Worm (Caenorhabditis elegans) whole organism, L1 larva: ENCODE measurements around the gene gck-4.

ENCODE experiments used
- C34B4.2 ChIP-seq: sonication (generic microtip); optimal IDR thresholded peaks from 2 replicates; lab custom pipeline; 2017; ENCODE audit warnings: mild to moderate bottlenecking, missing genetic modification characterization, missing compliant biosample characterization
- aly-2 ChIP-seq: fragments of 150-350 bp; optimal IDR thresholded peaks from 2 replicates; lab custom pipeline; 2014; ENCODE audit warnings: missing biosample characterization, missing genetic modification characterization
- ama-1 ChIP-seq: fragments of 150-350 bp; optimal IDR thresholded peaks from 2 replicates; lab custom pipeline; 2014
- ceh-8 ChIP-seq: fragments of 200-800 bp; sonication (Bioruptor generic); optimal IDR thresholded peaks from 2 replicates; lab custom pipeline; 2018; ENCODE audit warnings: mild to moderate bottlenecking, missing genetic modification characterization, moderate library complexity, missing compliant biosample characterization
- ceh-88 ChIP-seq: fragments of 200-800 bp; sonication (Bioruptor generic); IDR thresholded peaks from 2 replicates; pipeline ENCODE4 v1.3.6; 2022; ENCODE audit warnings: missing genetic modification characterization, missing compliant biosample characterization
- dsc-1 ChIP-seq: sonication (generic microtip); optimal IDR thresholded peaks from 2 replicates; lab custom pipeline; 2016; ENCODE audit warnings: mild to moderate bottlenecking, missing genetic modification characterization, missing compliant biosample characterization
- efl-1 ChIP-seq, 4 experiments: fragments of 150-350 bp; optimal IDR thresholded peaks in 3 of 4; peaks in 1 of 4; 1 replicate in 1 of 4; 2 replicates in 3 of 4; lab custom pipeline; 2014; ENCODE audit warnings: missing biosample characterization in 2 of 4, missing genetic modification characterization in 2 of 4, missing genetic modification reagents in 2 of 4
- efl-3 ChIP-seq: fragments of 200-800 bp; sonication (Bioruptor generic); optimal IDR thresholded peaks from 2 replicates; lab custom pipeline; 2018; ENCODE audit warnings: mild to moderate bottlenecking, missing genetic modification characterization, missing compliant biosample characterization
- egl-13 ChIP-seq: sonication (generic microtip); optimal IDR thresholded peaks from 2 replicates; lab custom pipeline; 2016; ENCODE audit warnings: missing genotype, missing genetic modification reagents, missing genetic modification characterization, missing compliant biosample characterization
- egl-27 ChIP-seq, 2 experiments: fragments of 150-350 bp in 1 of 2; sonication (generic microtip); optimal IDR thresholded peaks; 3 replicates each; lab custom pipeline; 2017 to 2018; ENCODE audit warnings: missing biosample characterization in 2 of 2, missing genetic modification characterization in 2 of 2, missing genetic modification reagents in 2 of 2
- elt-2 ChIP-seq: sonication (generic microtip); optimal IDR thresholded peaks from 2 replicates; lab custom pipeline; 2016; ENCODE audit warnings: missing genetic modification characterization, mild to moderate bottlenecking, inconsistent platforms, missing compliant biosample characterization, missing genetic modification reagents
- elt-3 ChIP-seq, 6 experiments: fragments of 150-350 bp in 1 of 6; sonication (generic microtip); optimal IDR thresholded peaks; 2 replicates each; lab custom pipeline; 2017 to 2018; ENCODE audit warnings: missing biosample characterization in 6 of 6, missing genetic modification characterization in 6 of 6, inconsistent platforms in 1 of 6
- fkh-4 ChIP-seq: sonication (generic microtip); optimal IDR thresholded peaks from 2 replicates; lab custom pipeline; 2016; ENCODE audit warnings: missing compliant biosample characterization, missing genetic modification characterization, borderline replicate concordance
- hlh-4 ChIP-seq: sonication (generic microtip); optimal IDR thresholded peaks from 2 replicates; lab custom pipeline; 2016; ENCODE audit warnings: mild to moderate bottlenecking, missing genetic modification characterization, missing compliant biosample characterization
- irx-1 ChIP-seq: sonication (generic microtip); optimal IDR thresholded peaks from 2 replicates; lab custom pipeline; 2016; ENCODE audit warnings: missing genetic modification characterization, missing compliant biosample characterization
- lin-35 ChIP-seq, 2 experiments: fragments of 150-350 bp; optimal IDR thresholded peaks; 2 replicates each; lab custom pipeline; 2014; ENCODE audit warnings: missing biosample characterization in 2 of 2, missing genetic modification characterization in 2 of 2, missing genetic modification reagents in 2 of 2
- lir-3 ChIP-seq: sonication (generic microtip); optimal IDR thresholded peaks from 2 replicates; lab custom pipeline; 2016; ENCODE audit warnings: mild to moderate bottlenecking, missing genetic modification characterization, moderate library complexity, missing compliant biosample characterization; ENCODE audit not compliant: poor library complexity
- mdl-1 ChIP-seq, 2 experiments: fragments of 150-350 bp; optimal IDR thresholded peaks; 2 replicates each; lab custom pipeline; 2014 to 2017; ENCODE audit warnings: missing biosample characterization in 2 of 2, missing genetic modification characterization in 2 of 2, inconsistent platforms in 1 of 2
- mef-2 ChIP-seq: fragments of 150-350 bp; optimal IDR thresholded peaks from 2 replicates; lab custom pipeline; 2014; ENCODE audit warnings: missing biosample characterization, missing genetic modification characterization
- mep-1 ChIP-seq: fragments of 150-350 bp; optimal IDR thresholded peaks from 2 replicates; lab custom pipeline; 2014; ENCODE audit warnings: missing biosample characterization, missing genetic modification characterization
- nhr-11 ChIP-seq: fragments of 150-350 bp; optimal IDR thresholded peaks from 2 replicates; lab custom pipeline; 2014; ENCODE audit warnings: missing biosample characterization, missing genetic modification characterization
- nhr-19 ChIP-seq: fragments of 200-800 bp; sonication (Bioruptor generic); conservative IDR thresholded peaks from 2 replicates; pipeline ENCODE4 v1.3.6; 2022; ENCODE audit warnings: missing genetic modification characterization, missing compliant biosample characterization
- nhr-20 ChIP-seq: sonication (generic microtip); optimal IDR thresholded peaks from 2 replicates; lab custom pipeline; 2016; ENCODE audit warnings: mild to moderate bottlenecking, missing genetic modification characterization, missing compliant biosample characterization
- nhr-47 ChIP-seq: sonication (generic microtip); optimal IDR thresholded peaks from 2 replicates; lab custom pipeline; 2016; ENCODE audit warnings: mild to moderate bottlenecking, missing genetic modification characterization, moderate library complexity, missing compliant biosample characterization
- nhr-71 ChIP-seq: sonication (generic microtip); optimal IDR thresholded peaks from 2 replicates; lab custom pipeline; 2016; ENCODE audit warnings: mild to moderate bottlenecking, missing genetic modification characterization, moderate library complexity, missing compliant biosample characterization
- nhr-76 ChIP-seq: sonication (generic microtip); optimal IDR thresholded peaks from 2 replicates; lab custom pipeline; 2017; ENCODE audit warnings: missing biosample characterization, missing genetic modification characterization
- nhr-84 ChIP-seq: sonication (generic microtip); optimal IDR thresholded peaks from 2 replicates; lab custom pipeline; 2017; ENCODE audit warnings: missing biosample characterization, missing genetic modification characterization
- nhr-85 ChIP-seq: sonication (generic microtip); peaks from one replicate; lab custom pipeline; 2016; ENCODE audit warnings: missing genetic modification characterization, inconsistent platforms, missing compliant biosample characterization
- nhr-90 ChIP-seq: sonication (generic microtip); optimal IDR thresholded peaks from 2 replicates; lab custom pipeline; 2016; ENCODE audit warnings: mild to moderate bottlenecking, missing genetic modification characterization, missing compliant biosample characterization; ENCODE audit not compliant: poor library complexity
- pag-3 ChIP-seq: sonication (generic microtip); optimal IDR thresholded peaks from 2 replicates; lab custom pipeline; 2017; ENCODE audit warnings: missing genetic modification characterization, mild to moderate bottlenecking, missing compliant biosample characterization, antibody characterized with exemption, borderline replicate concordance; ENCODE audit not compliant: insufficient read depth
- pqm-1 ChIP-seq: sonication (generic microtip); optimal IDR thresholded peaks from 3 replicates; lab custom pipeline; 2017; ENCODE audit warnings: missing biosample characterization, missing genetic modification characterization
- rnt-1 ChIP-seq: sonication (generic microtip); optimal IDR thresholded peaks from 2 replicates; lab custom pipeline; 2016; ENCODE audit warnings: mild to moderate bottlenecking, missing genetic modification characterization, moderate library complexity, missing compliant biosample characterization
- skn-1 ChIP-seq: fragments of 150-350 bp; optimal IDR thresholded peaks from 2 replicates; lab custom pipeline; 2014; ENCODE audit warnings: missing biosample characterization, missing genetic modification characterization
- snu-23 ChIP-seq: sonication (generic microtip); optimal IDR thresholded peaks from 2 replicates; lab custom pipeline; 2016; ENCODE audit warnings: missing genetic modification characterization, missing compliant biosample characterization
- sup-37 ChIP-seq: fragments of 200-800 bp; sonication (Bioruptor generic); optimal IDR thresholded peaks from 2 replicates; lab custom pipeline; 2018; ENCODE audit warnings: mild to moderate bottlenecking, missing genetic modification characterization, missing compliant biosample characterization
- swsn-7 ChIP-seq: sonication (generic microtip); optimal IDR thresholded peaks from 2 replicates; lab custom pipeline; 2016; ENCODE audit warnings: missing genetic modification characterization, missing compliant biosample characterization
- unc-130 ChIP-seq: fragments of 150-350 bp; optimal IDR thresholded peaks from 2 replicates; lab custom pipeline; 2017; ENCODE audit warnings: missing biosample characterization, missing genetic modification characterization, inconsistent platforms
- unc-30 ChIP-seq: sonication (generic microtip); optimal IDR thresholded peaks from 2 replicates; lab custom pipeline; 2017; ENCODE audit warnings: missing biosample characterization, missing genetic modification characterization
- unc-86 ChIP-seq: sonication (generic microtip); optimal IDR thresholded peaks from 2 replicates; lab custom pipeline; 2016; ENCODE audit warnings: missing genetic modification characterization, missing compliant biosample characterization
- unc-98 ChIP-seq: fragments of 200-800 bp; sonication (Bioruptor generic); IDR thresholded peaks from 2 replicates; pipeline ENCODE4 v1.3.6; 2022; ENCODE audit warnings: missing genetic modification characterization, missing compliant biosample characterization
- zip-4 ChIP-seq: fragments of 200-800 bp; sonication (Bioruptor generic); optimal IDR thresholded peaks from 2 replicates; lab custom pipeline; 2018; ENCODE audit warnings: mild to moderate bottlenecking, missing genetic modification characterization, moderate library complexity, missing compliant biosample characterization
- ztf-11 ChIP-seq, 2 experiments: sonication (generic microtip); optimal IDR thresholded peaks; 2 replicates each; lab custom pipeline; 2016 to 2017; ENCODE audit warnings: missing genetic modification characterization in 2 of 2, missing biosample characterization in 1 of 2, missing compliant biosample characterization in 1 of 2

Gene gck-4

DNA sequence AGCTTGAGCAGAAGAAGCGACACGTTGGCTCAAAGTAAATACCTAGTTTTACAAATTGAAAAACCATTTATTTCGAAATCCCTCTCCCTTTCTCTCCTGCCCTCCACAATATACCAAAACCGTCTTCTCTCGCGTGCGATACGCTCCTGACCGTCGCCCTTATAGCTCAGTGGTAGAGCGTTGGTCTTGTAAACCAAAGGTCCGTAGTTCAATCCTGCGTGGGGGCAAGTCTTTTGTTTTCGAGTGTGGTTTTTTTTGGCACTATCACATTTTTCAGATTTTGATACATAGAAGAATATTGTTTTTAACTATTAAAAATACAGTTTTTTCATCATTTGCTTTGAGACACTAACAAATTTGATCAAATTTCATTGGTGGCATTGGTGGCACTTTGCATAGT is 23.4 kb upstream of the gck-4 start:
- TF ChIP-seq mef-2 (no peak), nhr-90 (tag; lab: Kevin White, UChicago) (peak; percentile 23), lin-35 (GFP tag; optimal IDR thresholded peaks at IDR 0.05; lab: Kevin White, UChicago) (peak in 1 of 2 experiments; percentile 23), snu-23 (peak; percentile 43), nhr-11 (tag; lab: Kevin White, UChicago) (no peak), nhr-20 (tag; lab: Kevin White, UChicago) (peak; percentile 28), ztf-11 (tag; optimal IDR thresholded peaks at IDR 0.05; lab: Kevin White, UChicago) (no peak), sup-37 (no peak), mep-1 (tag; lab: Kevin White, UChicago) (peak; percentile 16), pag-3 (no peak), elt-3 (tag; optimal IDR thresholded peaks at IDR 0.05; lab: Kevin White, UChicago) (peak in 1 of 6 experiments; percentile 12), nhr-47 (tag; lab: Kevin White, UChicago) (peak; percentile 18), C34B4.2 (tag; lab: Kevin White, UChicago) (no peak), egl-27 (tag; optimal IDR thresholded peaks at IDR 0.05; lab: Kevin White, UChicago) (no peak)

DNA sequence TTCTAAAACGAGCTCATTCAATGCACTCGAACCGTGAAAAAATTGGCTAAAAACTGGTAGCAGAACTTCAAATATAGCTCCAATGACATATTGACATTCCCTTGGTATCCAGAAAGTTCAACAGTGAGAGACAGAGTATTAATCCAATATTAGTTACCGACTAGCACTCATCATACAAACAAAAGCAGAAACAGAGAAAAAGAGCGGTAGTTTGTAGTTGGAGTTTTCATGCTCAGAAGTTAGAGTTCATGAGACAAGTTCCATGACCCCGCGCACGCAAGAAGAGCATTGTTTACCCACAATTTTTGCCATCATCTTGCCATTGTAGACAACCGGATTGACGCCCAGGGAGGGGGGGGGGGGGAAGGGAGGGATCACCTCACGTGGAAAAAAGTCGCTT is 22.7 kb upstream of the gck-4 start:
- TF ChIP-seq pqm-1 (tag; lab: Kevin White, UChicago) (no peak), unc-130 (tag; lab: Kevin White, UChicago) (no peak), nhr-85 (tag; lab: Kevin White, UChicago) (peak; percentile 4)

DNA sequence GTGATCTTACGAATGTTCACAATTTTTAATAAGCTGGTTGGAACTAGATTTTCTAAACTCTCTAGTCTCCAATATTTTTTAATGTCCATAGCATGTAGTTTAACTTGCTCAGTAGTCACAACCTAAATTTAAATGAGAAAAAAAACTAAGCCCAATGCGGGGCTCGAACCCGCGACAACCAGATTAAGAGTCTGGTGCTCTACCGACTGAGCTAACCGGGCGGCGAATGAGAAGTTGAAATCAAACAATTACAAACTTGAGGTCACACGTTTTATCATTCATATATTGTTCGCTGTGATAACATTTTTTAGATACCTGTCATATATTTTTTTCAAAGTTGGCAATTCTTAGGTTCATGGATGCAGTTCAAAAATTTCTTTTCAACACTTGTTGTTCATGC is 21.2 kb upstream of the gck-4 start:
- TF ChIP-seq zip-4 (GFP tag; lab: Kevin White, UChicago), result no peak
- TF ChIP-seq mdl-1 (tag; optimal IDR thresholded peaks at IDR 0.05; lab: Kevin White, UChicago), result no peak
- TF ChIP-seq ama-1 (lab: Kevin White, UChicago), result no peak
- TF ChIP-seq dsc-1 (tag; lab: Kevin White, UChicago), result peak; percentile 22
- TF ChIP-seq nhr-20 (tag; lab: Kevin White, UChicago), result peak; percentile 11
- TF ChIP-seq skn-1 (tag; lab: Kevin White, UChicago), result no peak
- TF ChIP-seq efl-1 (optimal IDR thresholded peaks at IDR 0.05; lab: Kevin White, UChicago), result no peak
- TF ChIP-seq efl-1 (GFP tag; optimal IDR thresholded peaks at IDR 0.05 in 1 of 2; lab: Kevin White, UChicago), result peak in 1 of 2 experiments; percentile 71
- TF ChIP-seq snu-23, result peak; percentile 21
- no peak for TF ChIP-seq unc-30 (tag; lab: Kevin White, UChicago)
- TF ChIP-seq lin-35 (GFP tag; optimal IDR thresholded peaks at IDR 0.05; lab: Kevin White, UChicago), result peak in 1 of 2 experiments; percentile 14
- TF ChIP-seq nhr-90 (tag; lab: Kevin White, UChicago), result peak; percentile 26
- no peak for TF ChIP-seq swsn-7 (tag; lab: Kevin White, UChicago)
- TF ChIP-seq egl-13 (tag; lab: Kevin White, UChicago), result no peak
- TF ChIP-seq C34B4.2 (tag; lab: Kevin White, UChicago), result no peak
- peak; percentile 0 for TF ChIP-seq nhr-47 (tag; lab: Kevin White, UChicago)
- 0 out of 2 replicates have a peak, but pooled peaks have one; percentile 17 for TF ChIP-seq nhr-19 (GFP tag; lab: Robert Waterston, UW)
- TF ChIP-seq efl-3 (GFP tag; lab: Kevin White, UChicago), result no peak
- no peak for TF ChIP-seq ceh-88 (GFP tag; lab: Robert Waterston, UW)
- no peak for TF ChIP-seq mef-2
- no peak for TF ChIP-seq nhr-84 (tag; lab: Kevin White, UChicago)
- TF ChIP-seq nhr-76 (tag; lab: Kevin White, UChicago), result no peak
- no peak for TF ChIP-seq unc-98
- TF ChIP-seq aly-2 (tag; lab: Kevin White, UChicago), result no peak
- TF ChIP-seq nhr-71, result peak; percentile 34
- peak; percentile 10 for TF ChIP-seq rnt-1 (tag; lab: Kevin White, UChicago)

ce11 chrX:13660206-13660605 is 16.8 kb upstream of the gck-4 start, which contains the start of gene C04A11.1:
Gene C04A11.1 (plus strand): TSS chrX:13660506.
- TF ChIP-seq swsn-7 (tag; lab: Kevin White, UChicago) (no peak), nhr-85 (tag; lab: Kevin White, UChicago) (no peak), irx-1 (no peak), unc-130 (tag; lab: Kevin White, UChicago) (no peak), nhr-90 (tag; lab: Kevin White, UChicago) (no peak), lir-3 (tag; lab: Kevin White, UChicago) (no peak), unc-86 (tag; lab: Kevin White, UChicago) (no peak), elt-2 (tag; lab: Kevin White, UChicago) (no peak), pag-3 (no peak), pqm-1 (tag; lab: Kevin White, UChicago) (no peak), efl-3 (GFP tag; lab: Kevin White, UChicago) (no peak), fkh-4 (tag; lab: Kevin White, UChicago) (no peak), ceh-8 (GFP tag; lab: Kevin White, UChicago) (no peak), hlh-4 (tag; lab: Kevin White, UChicago) (no peak), zip-4 (GFP tag; lab: Kevin White, UChicago) (no peak), nhr-76 (tag; lab: Kevin White, UChicago) (no peak)
